Fruit fly (Drosophila melanogaster): ENCODE results near the gene CG12099.
A peak's percentile ranks its signal among the peaks of the same experiment; 100 is the strongest.

Gene CG12099

dm6 chr3L:1517274-1518047 is 40.8 kb downstream of the CG12099 start (continued):
- TF ChIP-seq CG13624 (GFP tag; optimal IDR thresholded peaks at IDR 0.05) (peak; percentile 69), Dp (GFP tag; optimal IDR thresholded peaks at IDR 0.05) (peak; percentile 51), NC2β (GFP tag; optimal IDR thresholded peaks at IDR 0.05) (peak; percentile 62), CG12236 (GFP tag; optimal IDR thresholded peaks at IDR 0.05) (peak; percentile 19), CG9797 (GFP tag; optimal IDR thresholded peaks at IDR 0.05) (peak; percentile 46), CG6791 (GFP tag; IDR thresholded peaks at IDR 0.05; ENCODE audit: partially characterized antibody) (peak; percentile 80), Ravus (GFP tag; IDR thresholded peaks at IDR 0.05) (no peak), Sry-β (GFP tag; optimal IDR thresholded peaks at IDR 0.05) (no peak), CG17568 (GFP tag; optimal IDR thresholded peaks at IDR 0.05) (no peak), dan (GFP tag; IDR thresholded peaks at IDR 0.05) (no peak), trh (GFP tag; optimal IDR thresholded peaks at IDR 0.05) (no peak), CG13287 (GFP tag; IDR thresholded peaks at IDR 0.05; ENCODE audit: partially characterized antibody) (peak; percentile 75), gfzf (GFP tag; optimal IDR thresholded peaks at IDR 0.05) (peak; percentile 47), jigr1 (GFP tag; IDR thresholded peaks at IDR 0.05) (no peak), ranshi (GFP tag; IDR thresholded peaks at IDR 0.05) (peak; percentile 62), pho (GFP tag; optimal IDR thresholded peaks at IDR 0.05) (peak; percentile 52), ssp (GFP tag; IDR thresholded peaks at IDR 0.05) (0 out of 2 replicates have a peak, but pooled peaks have one; percentile 31), CG10366 (GFP tag; IDR thresholded peaks at IDR 0.05) (peak; percentile 52; the same call in 1 of the 2 replicates), ERR (GFP tag; optimal IDR thresholded peaks at IDR 0.05) (peak; percentile 43), ttk (GFP tag; IDR thresholded peaks at IDR 0.05) (no peak), cad (GFP tag; optimal IDR thresholded peaks at IDR 0.05) (no peak), Tbp (GFP tag; optimal IDR thresholded peaks at IDR 0.05) (no peak), grn (GFP tag; optimal IDR thresholded peaks at IDR 0.05) (peak; percentile 46), bigmax (GFP tag; optimal IDR thresholded peaks at IDR 0.05) (no peak), org-1 (GFP tag; optimal IDR thresholded peaks at IDR 0.05) (peak; percentile 10), scrt (GFP tag; optimal IDR thresholded peaks at IDR 0.05) (no peak), Ada2b (GFP tag; IDR thresholded peaks at IDR 0.05) (peak; percentile 55), tup (GFP tag; optimal IDR thresholded peaks at IDR 0.05) (peak; percentile 59), prd (optimal IDR thresholded peaks at IDR 0.05) (no peak), prd (GFP tag; IDR thresholded peaks at IDR 0.05) (peak; percentile 64; the same call in 2 of the 3 replicates), CG6654 (GFP tag; optimal IDR thresholded peaks at IDR 0.05) (no peak), chn (GFP tag; optimal IDR thresholded peaks at IDR 0.05) (peak; percentile 86), CG10147 (GFP tag; optimal IDR thresholded peaks at IDR 0.05) (no peak), maf-S (GFP tag; optimal IDR thresholded peaks at IDR 0.05) (peak; percentile 55), CG15011 (GFP tag; optimal IDR thresholded peaks at IDR 0.05) (no peak), CG6765 (GFP tag; optimal IDR thresholded peaks at IDR 0.05) (no peak), Asciz (GFP tag; optimal IDR thresholded peaks at IDR 0.05) (no peak), yki (optimal IDR thresholded peaks at IDR 0.05) (no peak), fd96Cb (tag; optimal IDR thresholded peaks at IDR 0.05) (no peak), CG15269 (tag; optimal IDR thresholded peaks at IDR 0.05) (no peak), sens (GFP tag) (peak; percentile 95), sc (optimal IDR thresholded peaks at IDR 0.05) (no peak), sc (GFP tag; optimal IDR thresholded peaks at IDR 0.05) (no peak), Ets97D (GFP tag; optimal IDR thresholded peaks at IDR 0.05) (peak; percentile 80), Dek (tag; optimal IDR thresholded peaks at IDR 0.05) (no peak), Neu2 (GFP tag; optimal IDR thresholded peaks at IDR 0.05; ENCODE audit: borderline replicate concordance) (no peak), zf30C (GFP tag; optimal IDR thresholded peaks at IDR 0.05) (no peak), knrl (GFP tag; IDR thresholded peaks at IDR 0.05; ENCODE audit: partially characterized antibody) (peak; percentile 81), tio (GFP tag; optimal IDR thresholded peaks at IDR 0.05) (no peak), E2f1 (GFP tag; IDR thresholded peaks at IDR 0.05) (no peak; the same call in 1 of the 2 replicates), abd-A (tag; optimal IDR thresholded peaks at IDR 0.05) (no peak)
